Fruit fly (Drosophila melanogaster): Measurements from ENCODE around the gene CG4872.

dm6 chrX:16912965-16913755 lies 32.0 kb downstream of the CG4872 start, which contains the start of gene CG4928:
- no peak for TF ChIP-seq Gug (GFP tag; IDR thresholded peaks at IDR 0.05)
- no peak for TF ChIP-seq Bgb (GFP tag; IDR thresholded peaks at IDR 0.05; ENCODE audit: partially characterized antibody)
- TF ChIP-seq bab2 (GFP tag; optimal IDR thresholded peaks at IDR 0.05) = no peak
- peak; percentile 30; the same call in 1 of the 2 replicates for TF ChIP-seq Rfx (GFP tag; IDR thresholded peaks at IDR 0.05)
- no peak for TF ChIP-seq CG18011 (GFP tag; optimal IDR thresholded peaks at IDR 0.05)
- TF ChIP-seq Sin3A (optimal IDR thresholded peaks at IDR 0.05) = no peak
